Worm (Caenorhabditis elegans): ENCODE data around the gene mfsd-13.2.

DNA sequence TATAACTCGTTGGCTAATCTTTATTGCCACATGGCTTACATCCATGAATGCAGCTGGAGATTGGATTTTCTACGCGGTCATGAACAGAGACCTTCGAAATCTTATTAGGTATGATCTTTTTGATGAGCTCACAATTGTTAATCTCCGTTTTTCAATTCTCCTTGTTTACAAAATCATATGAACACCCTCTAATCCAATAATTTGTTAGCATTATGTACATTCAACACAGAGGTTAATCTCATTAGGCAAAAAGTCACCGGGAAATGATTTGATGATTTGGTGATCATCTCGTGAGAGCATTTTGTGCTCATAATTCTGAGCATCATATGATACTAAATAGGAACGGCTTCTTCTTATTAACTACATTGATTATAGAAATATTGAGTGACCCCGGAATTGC lies 19.4 kb downstream of the mfsd-13.2 start:
- TF ChIP-seq lin-11 (tag; optimal IDR thresholded peaks at IDR 0.05) (no peak), ceh-22 (tag; optimal IDR thresholded peaks at IDR 0.05) (no peak), zip-5 (tag; optimal IDR thresholded peaks at IDR 0.05) (no peak), C08G9.2 (tag; optimal IDR thresholded peaks at IDR 0.05) (no peak), unc-55 (GFP tag; optimal IDR thresholded peaks at IDR 0.05) (no peak), pag-3 (tag; optimal IDR thresholded peaks at IDR 0.05; ENCODE audit: borderline replicate concordance) (no peak), pha-4 (tag; optimal IDR thresholded peaks at IDR 0.05) (no peak)

Data from whole organism, late embryonic.